Fruit fly (Drosophila melanogaster) whole organism: Measurements from ENCODE around the gene Pi3K92E.

ENCODE experiments used
- CG8478 ChIP-seq: fragments of >200 bp; optimal IDR thresholded peaks from 2 replicates; lab custom pipeline; 2018; ENCODE audit warnings: inconsistent platforms
- EcR ChIP-seq, 2 experiments: fragments of >200 bp; optimal IDR thresholded peaks; 2 replicates each; lab custom pipeline; 2017; ENCODE audit warnings: missing biosample characterization in 2 of 2, missing genetic modification characterization in 2 of 2, missing genetic modification reagents in 2 of 2
- pan ChIP-seq: fragments of >200 bp; optimal IDR thresholded peaks from 2 replicates; lab custom pipeline; 2017
- psq ChIP-seq: fragments of >200 bp; optimal IDR thresholded peaks from 2 replicates; lab custom pipeline; 2017
- usp ChIP-seq: fragments of >200 bp; optimal IDR thresholded peaks from 2 replicates; lab custom pipeline; 2017; ENCODE audit warnings: missing biosample characterization, missing genetic modification characterization, mixed read lengths

dm6 chr3R:20626123-20626522 is 8.4 kb downstream of the Pi3K92E start:
- TF ChIP-seq CG8478 (lab: Kevin White, UChicago) (no peak), psq (no peak), usp (GFP tag; lab: Kevin White, UChicago) (no peak), EcR (GFP tag; optimal IDR thresholded peaks at IDR 0.05; lab: Kevin White, UChicago) (no peak), pan (lab: Kevin White, UChicago) (no peak)
